Worm (Caenorhabditis elegans): Measurements from ENCODE around the gene F53A2.11.
A peak's percentile ranks its signal among the peaks of the same experiment; 100 is the strongest.

ce11 chrIII:13348891-13349290 is 26.4 kb upstream of the F53A2.11 start:
- TF ChIP-seq ceh-82 (tag; optimal IDR thresholded peaks at IDR 0.05) = peak in 1 of 3 experiments; percentile 6
- TF ChIP-seq grh-1 (GFP tag; IDR thresholded peaks at IDR 0.05) = no peak
- TF ChIP-seq lin-13 (GFP tag; optimal IDR thresholded peaks at IDR 0.05) = no peak
- no peak for TF ChIP-seq elt-2 (tag; optimal IDR thresholded peaks at IDR 0.05)
- no peak for TF ChIP-seq tbx-2 (tag; optimal IDR thresholded peaks at IDR 0.05)
- TF ChIP-seq efl-1 (optimal IDR thresholded peaks at IDR 0.05) = no peak
- TF ChIP-seq efl-1 (GFP tag; optimal IDR thresholded peaks at IDR 0.05 in 1 of 2) = no peak
- TF ChIP-seq lin-39 (tag; optimal IDR thresholded peaks at IDR 0.05) = no peak
- TF ChIP-seq unc-30 (tag; optimal IDR thresholded peaks at IDR 0.05) = no peak

Measured in whole organism, L1 larva.